Worm (Caenorhabditis elegans) whole organism, L4 larva: ENCODE measurements around the gene fbxa-150.

ENCODE experiments used
- D1046.2 ChIP-seq: fragments of 200-800 bp; sonication (Bioruptor generic); IDR thresholded peaks from 2 replicates; pipeline ENCODE4 v1.3.6; 2022; ENCODE audit warnings: missing genetic modification characterization, missing compliant biosample characterization
- F26F4.8 ChIP-seq: fragments of 200-800 bp; sonication (Bioruptor generic); conservative IDR thresholded peaks from 2 replicates; pipeline ENCODE4 v1.3.6; 2022; ENCODE audit warnings: missing genetic modification characterization, missing compliant biosample characterization
- F37D6.2 ChIP-seq: sonication (generic microtip); optimal IDR thresholded peaks from 2 replicates; lab custom pipeline; 2016; ENCODE audit warnings: mild to moderate bottlenecking, missing genetic modification characterization, missing compliant biosample characterization
- T20F7.1 ChIP-seq: fragments of 200-800 bp; sonication (Bioruptor generic); optimal IDR thresholded peaks from 2 replicates; lab custom pipeline; 2018; ENCODE audit warnings: mild to moderate bottlenecking, missing genetic modification characterization, missing compliant biosample characterization
- T26A8.4 ChIP-seq: fragments of 200-800 bp; sonication (Bioruptor generic); IDR thresholded peaks from 2 replicates; pipeline ENCODE4 v1.3.6; 2022; ENCODE audit warnings: missing genetic modification characterization, missing compliant biosample characterization
- Y75B8A.6 ChIP-seq: fragments of 200-800 bp; sonication (Bioruptor generic); IDR thresholded peaks from 2 replicates; pipeline ENCODE4 v1.3.6; 2022; ENCODE audit warnings: missing genetic modification reagents, missing genetic modification characterization, missing compliant biosample characterization
- ZK337.2 ChIP-seq: fragments of 200-800 bp; sonication (Bioruptor generic); IDR thresholded peaks from 2 replicates; pipeline ENCODE4 v1.3.6; 2022; ENCODE audit warnings: missing genetic modification reagents, missing genetic modification characterization, missing compliant biosample characterization
- attf-4 ChIP-seq: sonication (generic microtip); optimal IDR thresholded peaks from 3 replicates; lab custom pipeline; 2017; ENCODE audit warnings: missing biosample characterization, missing genetic modification characterization
- ceh-44 ChIP-seq: fragments of 200-800 bp; sonication (Bioruptor generic); IDR thresholded peaks from 2 replicates; pipeline ENCODE4 v1.3.6; 2022; ENCODE audit warnings: missing genetic modification reagents, missing genetic modification characterization, missing compliant biosample characterization
- ceh-62 ChIP-seq: sonication (generic microtip); optimal IDR thresholded peaks from 2 replicates; lab custom pipeline; 2017; ENCODE audit warnings: missing biosample characterization, missing genetic modification characterization
- ceh-82 ChIP-seq: sonication (generic microtip); optimal IDR thresholded peaks from 2 replicates; lab custom pipeline; 2017; ENCODE audit warnings: missing biosample characterization, missing genetic modification characterization
- cey-2 ChIP-seq: sonication (generic microtip); optimal IDR thresholded peaks from 3 replicates; lab custom pipeline; 2017; ENCODE audit warnings: missing genetic modification characterization, mild to moderate bottlenecking, missing compliant biosample characterization, antibody characterized with exemption, borderline replicate concordance; ENCODE audit not compliant: insufficient read depth
- daf-19 ChIP-seq: fragments of 200-800 bp; sonication (Bioruptor generic); conservative IDR thresholded peaks from 2 replicates; pipeline ENCODE4 v1.3.6; 2022; ENCODE audit warnings: missing genetic modification characterization, missing compliant biosample characterization
- dmd-6 ChIP-seq: fragments of 200-800 bp; sonication (Bioruptor generic); IDR thresholded peaks from 2 replicates; pipeline ENCODE4 v1.3.6; 2022; ENCODE audit warnings: missing genetic modification reagents, missing genetic modification characterization, missing compliant biosample characterization
- duxl-1 ChIP-seq: sonication (generic microtip); optimal IDR thresholded peaks from 2 replicates; lab custom pipeline; 2016; ENCODE audit warnings: mild to moderate bottlenecking, missing genetic modification characterization, moderate library complexity, missing compliant biosample characterization; ENCODE audit not compliant: poor library complexity
- egl-27 ChIP-seq: sonication (generic microtip); optimal IDR thresholded peaks from 3 replicates; lab custom pipeline; 2017; ENCODE audit warnings: missing biosample characterization, missing genetic modification reagents, missing genetic modification characterization
- fos-1 ChIP-seq: fragments of 150-350 bp; optimal IDR thresholded peaks from 2 replicates; lab custom pipeline; 2014; ENCODE audit warnings: missing biosample characterization, missing genetic modification characterization
- hif-1 ChIP-seq, 2 experiments: sonication (generic microtip); optimal IDR thresholded peaks; 2 replicates each; lab custom pipeline; 2016 to 2017; ENCODE audit warnings: missing compliant biosample characterization in 2 of 2, missing genetic modification characterization in 2 of 2, missing genetic modification reagents in 2 of 2, missing genotype in 2 of 2, mild to moderate bottlenecking in 1 of 2
- hlh-30 ChIP-seq: sonication (generic microtip); optimal IDR thresholded peaks from 2 replicates; lab custom pipeline; 2017; ENCODE audit warnings: antibody characterized with exemption, mild to moderate bottlenecking, missing genetic modification characterization, missing compliant biosample characterization; ENCODE audit not compliant: insufficient read depth
- jun-1 ChIP-seq: fragments of 150-350 bp; optimal IDR thresholded peaks from 2 replicates; lab custom pipeline; 2014; ENCODE audit warnings: missing biosample characterization, missing genetic modification reagents, missing genetic modification characterization
- lin-29 ChIP-seq: fragments of 200-800 bp; sonication (Bioruptor generic); IDR thresholded peaks from 2 replicates; pipeline ENCODE4 v1.3.6; 2022; ENCODE audit warnings: missing genetic modification reagents, missing genetic modification characterization, missing compliant biosample characterization
- lin-38 ChIP-seq: fragments of 200-800 bp; sonication (Bioruptor generic); IDR thresholded peaks from 2 replicates; pipeline ENCODE4 v1.3.6; 2022; ENCODE audit warnings: missing genetic modification reagents, missing genetic modification characterization, missing compliant biosample characterization
- lsy-2 ChIP-seq, 2 experiments: fragments of 150-350 bp in 1 of 2; sonication (generic microtip) in 1 of 2; optimal IDR thresholded peaks; 2 replicates each; lab custom pipeline; 2014 to 2017; ENCODE audit warnings: missing biosample characterization in 2 of 2, missing genetic modification characterization in 2 of 2
- mdl-1 ChIP-seq, 2 experiments: fragments of 150-350 bp in 1 of 2; sonication (generic microtip) in 1 of 2; optimal IDR thresholded peaks; 2 replicates each; lab custom pipeline; 2014 to 2017; ENCODE audit warnings: missing biosample characterization in 2 of 2, missing genetic modification characterization in 2 of 2
- mdt-29 ChIP-seq: fragments of 200-800 bp; sonication (Bioruptor generic); IDR thresholded peaks from 2 replicates; pipeline ENCODE4 v1.3.6; 2022; ENCODE audit warnings: missing genetic modification reagents, missing genetic modification characterization, missing compliant biosample characterization
- mxl-2 ChIP-seq: fragments of 200-800 bp; sonication (Bioruptor generic); conservative IDR thresholded peaks from 2 replicates; pipeline ENCODE4 v1.3.6; 2022; ENCODE audit warnings: missing genetic modification reagents, missing genetic modification characterization, missing compliant biosample characterization
- mxl-3 ChIP-seq: fragments of 200-800 bp; sonication (Bioruptor generic); optimal IDR thresholded peaks from 2 replicates; lab custom pipeline; 2018; ENCODE audit warnings: mild to moderate bottlenecking, missing genetic modification characterization, missing compliant biosample characterization
- nhr-6 ChIP-seq: fragments of 150-350 bp; optimal IDR thresholded peaks from 2 replicates; lab custom pipeline; 2014; ENCODE audit warnings: missing biosample characterization, missing genetic modification characterization
- nhr-76 ChIP-seq: fragments of 150-350 bp; optimal IDR thresholded peaks from 2 replicates; lab custom pipeline; 2014; ENCODE audit warnings: missing biosample characterization, missing genetic modification characterization
- sdz-12 ChIP-seq: fragments of 200-800 bp; sonication (Bioruptor generic); optimal IDR thresholded peaks from 2 replicates; lab custom pipeline; 2018; ENCODE audit warnings: mild to moderate bottlenecking, missing genetic modification characterization, missing compliant biosample characterization
- set-16 ChIP-seq: fragments of 200-800 bp; sonication (Bioruptor generic); IDR thresholded peaks from 2 replicates; pipeline ENCODE4 v1.3.6; 2022; ENCODE audit warnings: missing genetic modification reagents, missing genetic modification characterization, missing compliant biosample characterization
- snpc-4 ChIP-seq: fragments of 150-350 bp; optimal IDR thresholded peaks from 2 replicates; lab custom pipeline; 2014; ENCODE audit warnings: missing biosample characterization, missing genetic modification characterization
- tag-97 ChIP-seq: fragments of 200-800 bp; sonication (Bioruptor generic); IDR thresholded peaks from 2 replicates; pipeline ENCODE4 v1.3.6; 2022; ENCODE audit warnings: missing genetic modification characterization, missing compliant biosample characterization
- tra-1 ChIP-seq: fragments of 200-800 bp; sonication (Bioruptor generic); IDR thresholded peaks from 2 replicates; pipeline ENCODE4 v1.3.6; 2022; ENCODE audit warnings: missing genetic modification reagents, missing genetic modification characterization, missing compliant biosample characterization
- unc-130 ChIP-seq: sonication (generic microtip); optimal IDR thresholded peaks from 2 replicates; lab custom pipeline; 2016; ENCODE audit warnings: missing genetic modification reagents, missing genetic modification characterization, missing compliant biosample characterization
- unc-39 ChIP-seq: sonication (generic microtip); optimal IDR thresholded peaks from 2 replicates; lab custom pipeline; 2017; ENCODE audit warnings: missing biosample characterization, missing genetic modification characterization
- unc-62 ChIP-seq, 3 experiments: fragments of 150-350 bp in 1 of 3; sonication (generic microtip); optimal IDR thresholded peaks in 2 of 3; peaks in 1 of 3; 1 replicate in 1 of 3; 2 replicates in 2 of 3; lab custom pipeline; 2014 to 2017; ENCODE audit warnings: missing biosample characterization in 3 of 3, missing genetic modification characterization in 3 of 3, missing genetic modification reagents in 3 of 3, missing genotype in 1 of 3
- vab-7 ChIP-seq: fragments of 200-800 bp; sonication (Bioruptor generic); IDR thresholded peaks from 2 replicates; pipeline ENCODE4 v1.3.6; 2022; ENCODE audit warnings: missing genetic modification reagents, missing genetic modification characterization, missing compliant biosample characterization

The fbxa-150 gene

DNA sequence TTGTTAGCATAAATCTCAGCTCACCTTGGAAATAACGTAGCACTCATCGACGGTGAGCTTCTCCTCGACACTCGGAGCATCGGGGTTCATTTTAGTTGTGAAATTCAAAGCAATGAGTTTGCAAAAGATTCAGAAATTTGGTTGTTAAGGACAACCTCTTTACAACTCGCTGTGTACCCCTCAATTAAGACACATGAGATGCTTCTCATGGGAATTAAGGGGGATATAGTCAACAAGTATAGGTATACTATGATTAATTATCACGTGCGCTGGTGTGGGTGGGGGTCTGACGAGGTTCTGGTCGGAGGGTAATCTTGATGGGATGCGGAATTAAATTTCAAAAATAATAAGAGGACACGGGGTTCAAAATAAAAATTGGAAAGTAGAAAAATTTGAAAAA lies 22.0 kb upstream of the fbxa-150 start, which contains the start of gene dct-14:
dct-14 (minus strand) TSS at position 101 of the 400 bp plus-strand sequence.
- no peak for TF ChIP-seq attf-4 (tag; lab: Kevin White, UChicago)
- TF ChIP-seq ceh-44 (GFP tag; lab: Robert Waterston, UW), result no peak
- TF ChIP-seq lin-38, result no peak
- TF ChIP-seq fos-1, result no peak
- no peak for TF ChIP-seq vab-7
- TF ChIP-seq mdl-1 (tag; optimal IDR thresholded peaks at IDR 0.05; lab: Kevin White, UChicago), result no peak
- TF ChIP-seq ceh-82 (tag; lab: Kevin White, UChicago), result no peak
- TF ChIP-seq ceh-62 (tag; lab: Kevin White, UChicago), result no peak
- no peak for TF ChIP-seq unc-62 (GFP tag; optimal IDR thresholded peaks at IDR 0.05 in 1 of 2; lab: Kevin White, UChicago)
- no peak for TF ChIP-seq unc-62 (tag; optimal IDR thresholded peaks at IDR 0.05; lab: Kevin White, UChicago)
- no peak for TF ChIP-seq mdt-29 (GFP tag; lab: Robert Waterston, UW)
- no peak for TF ChIP-seq snpc-4 (tag; lab: Kevin White, UChicago)
- TF ChIP-seq duxl-1 (tag; lab: Kevin White, UChicago), result no peak
- TF ChIP-seq Y75B8A.6 (GFP tag; lab: Robert Waterston, UW), result no peak
- TF ChIP-seq unc-39 (tag; lab: Kevin White, UChicago), result no peak
- no peak for TF ChIP-seq hlh-30
- TF ChIP-seq mxl-3 (GFP tag; lab: Kevin White, UChicago), result no peak
- TF ChIP-seq ZK337.2 (GFP tag; lab: Robert Waterston, UW), result no peak
- no peak for TF ChIP-seq lsy-2 (tag; optimal IDR thresholded peaks at IDR 0.05; lab: Kevin White, UChicago)
- TF ChIP-seq tag-97 (GFP tag; lab: Robert Waterston, UW), result no peak
- TF ChIP-seq mxl-2 (GFP tag; lab: Robert Waterston, UW), result no peak

DNA sequence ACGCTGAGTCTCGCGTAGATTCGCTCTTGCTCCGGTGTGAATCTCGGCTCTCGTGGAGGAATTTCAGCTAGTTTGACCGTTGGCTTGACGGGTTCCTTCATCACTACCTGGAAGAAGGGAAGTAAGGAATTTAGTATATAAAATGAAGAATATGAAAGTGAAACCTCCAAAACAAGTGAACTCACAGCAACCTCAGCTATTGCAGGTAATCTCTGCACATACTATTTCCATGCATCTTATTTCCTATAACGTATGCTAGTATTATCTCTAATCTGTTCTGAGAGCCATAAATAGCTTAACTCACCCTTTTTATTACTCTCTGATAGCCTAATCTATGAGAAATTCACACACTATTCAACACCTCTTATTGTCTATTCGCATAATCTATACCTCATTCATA lies 17.4 kb upstream of the fbxa-150 start, which contains the start of gene Y38H6C.4:
Y38H6C.4 (minus strand) TSS at position 101 of the 400 bp plus-strand sequence.
- TF ChIP-seq T20F7.1 (GFP tag; lab: Kevin White, UChicago), result no peak
- TF ChIP-seq mxl-2 (GFP tag; lab: Robert Waterston, UW), result no peak
- TF ChIP-seq sdz-12 (GFP tag; lab: Kevin White, UChicago), result no peak
- no peak for TF ChIP-seq unc-130
- TF ChIP-seq D1046.2, result no peak
- no peak for TF ChIP-seq F26F4.8 (GFP tag; lab: Robert Waterston, UW)
- TF ChIP-seq F37D6.2, result no peak
- TF ChIP-seq lin-38, result no peak
- no peak for TF ChIP-seq jun-1 (tag; lab: Kevin White, UChicago)
- no peak for TF ChIP-seq tra-1 (GFP tag; lab: Robert Waterston, UW)
- TF ChIP-seq T26A8.4 (GFP tag; lab: Robert Waterston, UW), result no peak
- no peak for TF ChIP-seq egl-27
- TF ChIP-seq hif-1 (tag; optimal IDR thresholded peaks at IDR 0.05; lab: Kevin White, UChicago), result no peak
- TF ChIP-seq dmd-6 (GFP tag; lab: Robert Waterston, UW), result no peak
- TF ChIP-seq cey-2 (tag; lab: Kevin White, UChicago), result no peak
- TF ChIP-seq attf-4 (tag; lab: Kevin White, UChicago), result no peak
- TF ChIP-seq daf-19 (GFP tag; lab: Robert Waterston, UW), result no peak
- TF ChIP-seq Y75B8A.6 (GFP tag; lab: Robert Waterston, UW), result no peak
- TF ChIP-seq, all 104 proteins: peak for 0

ce11 chrV:20506542-20506941 lies 15.9 kb upstream of the fbxa-150 start:
- TF ChIP-seq T26A8.4 (GFP tag; lab: Robert Waterston, UW) (no peak), nhr-6 (tag; lab: Kevin White, UChicago) (no peak), nhr-76 (tag; lab: Kevin White, UChicago) (no peak), set-16 (peak; percentile 81), lin-29 (GFP tag; lab: Robert Waterston, UW) (no peak)
